Worm (Caenorhabditis elegans) whole organism, L3 larva: ENCODE measurements around the gene C44B12.3.

Source experiments
- elt-2 ChIP-seq: sonication (generic microtip); optimal IDR thresholded peaks from 2 replicates; lab custom pipeline; 2016; ENCODE audit warnings: missing genetic modification reagents, mild to moderate bottlenecking, missing genetic modification characterization, missing compliant biosample characterization
- lsy-12 ChIP-seq: sonication (generic microtip); optimal IDR thresholded peaks from 2 replicates; lab custom pipeline; 2016; ENCODE audit warnings: mild to moderate bottlenecking, missing genetic modification characterization, missing compliant biosample characterization
- nhr-11 ChIP-seq: fragments of 150-350 bp; optimal IDR thresholded peaks from 2 replicates; lab custom pipeline; 2014; ENCODE audit warnings: missing biosample characterization, missing genetic modification characterization
- nhr-28 ChIP-seq: fragments of 150-350 bp; optimal IDR thresholded peaks from 2 replicates; lab custom pipeline; 2014; ENCODE audit warnings: missing biosample characterization, missing genetic modification characterization
- nhr-67 ChIP-seq: fragments of 150-350 bp; optimal IDR thresholded peaks from 2 replicates; lab custom pipeline; 2014; ENCODE audit warnings: missing biosample characterization, missing genetic modification characterization
- nhr-76 ChIP-seq: fragments of 150-350 bp; sonication (generic microtip); optimal IDR thresholded peaks from 5 replicates; lab custom pipeline; 2014; ENCODE audit warnings: missing biosample characterization, missing genetic modification characterization
- pha-4 ChIP-seq: fragments of 150-350 bp; optimal IDR thresholded peaks from 2 replicates; lab custom pipeline; 2014; ENCODE audit warnings: missing biosample characterization, missing genetic modification reagents, missing genetic modification characterization

ce11 chrIV:1093870-1094564 lies 10.5 kb upstream of the C44B12.3 start, which contains the start of the genes cct-8 and Y55F3AR.2:
- TF ChIP-seq nhr-28 (tag; lab: Kevin White, UChicago) (no peak), nhr-76 (tag; lab: Kevin White, UChicago) (peak; percentile 49), nhr-11 (no peak), nhr-67 (tag; lab: Kevin White, UChicago) (peak; percentile 65), lsy-12 (tag; lab: Kevin White, UChicago) (peak; percentile 99), elt-2 (tag; lab: Kevin White, UChicago) (peak; percentile 76), pha-4 (tag; lab: Kevin White, UChicago) (peak; percentile 97)
